Fruit fly (Drosophila melanogaster) whole organism, embryonic: ENCODE data around the gene mRpS18C.

Experiments used
- B-H2 ChIP-seq: fragments of 200-800 bp; sonication (Bioruptor generic); optimal IDR thresholded peaks from 2 replicates; lab custom pipeline; 2018; ENCODE audit warnings: missing biosample characterization, mild to moderate bottlenecking, missing genetic modification characterization
- CG12104 ChIP-seq: fragments of 200-800 bp; sonication (Bioruptor generic); optimal IDR thresholded peaks from 3 replicates; lab custom pipeline; 2016; ENCODE audit warnings: missing biosample characterization, missing genetic modification characterization
- CG14965 ChIP-seq: fragments of 200-800 bp; sonication (Bioruptor generic); optimal IDR thresholded peaks from 2 replicates; lab custom pipeline; 2016; ENCODE audit warnings: missing biosample characterization, missing genetic modification characterization, borderline replicate concordance
- CG7928 ChIP-seq: fragments of 200-800 bp; sonication (Bioruptor generic); optimal IDR thresholded peaks from 2 replicates; lab custom pipeline; 2017; ENCODE audit warnings: missing biosample characterization, mild to moderate bottlenecking, missing genetic modification characterization
- Dip2 ChIP-seq: fragments of 200-800 bp; sonication (Bioruptor generic); IDR thresholded peaks from 2 replicates; pipeline ENCODE4 v1.3.6; 2022; ENCODE audit warnings: missing biosample characterization, missing genetic modification characterization
- HHEX ChIP-seq: fragments of 200-800 bp; sonication (Bioruptor generic); optimal IDR thresholded peaks from 3 replicates; lab custom pipeline; 2017; ENCODE audit warnings: missing biosample characterization, mild to moderate bottlenecking, missing genetic modification characterization, missing genetic modification reagents
- MBD-R2 ChIP-seq: fragments of 200-800 bp; sonication (Bioruptor generic); IDR thresholded peaks from 2 replicates; pipeline ENCODE4 v1.3.6; 2022; ENCODE audit warnings: missing biosample characterization, missing genetic modification characterization
- Spps ChIP-seq: fragments of 200-800 bp; sonication (Bioruptor generic); optimal IDR thresholded peaks from 2 replicates; lab custom pipeline; 2018; ENCODE audit warnings: missing biosample characterization, mild to moderate bottlenecking, missing genetic modification characterization
- Xbp1 ChIP-seq: fragments of 200-800 bp; sonication (Bioruptor generic); optimal IDR thresholded peaks from 3 replicates; lab custom pipeline; 2016; ENCODE audit warnings: missing biosample characterization, mild to moderate bottlenecking, missing genetic modification characterization
- gcm2 ChIP-seq: fragments of 200-800 bp; sonication (Bioruptor generic); optimal IDR thresholded peaks from 2 replicates; lab custom pipeline; 2016; ENCODE audit warnings: missing biosample characterization, missing genetic modification characterization
- ro ChIP-seq: fragments of 200-800 bp; sonication (Bioruptor generic); IDR thresholded peaks from 2 replicates; pipeline ENCODE4 v1.3.6; 2022; ENCODE audit warnings: missing biosample characterization, missing genetic modification characterization

DNA sequence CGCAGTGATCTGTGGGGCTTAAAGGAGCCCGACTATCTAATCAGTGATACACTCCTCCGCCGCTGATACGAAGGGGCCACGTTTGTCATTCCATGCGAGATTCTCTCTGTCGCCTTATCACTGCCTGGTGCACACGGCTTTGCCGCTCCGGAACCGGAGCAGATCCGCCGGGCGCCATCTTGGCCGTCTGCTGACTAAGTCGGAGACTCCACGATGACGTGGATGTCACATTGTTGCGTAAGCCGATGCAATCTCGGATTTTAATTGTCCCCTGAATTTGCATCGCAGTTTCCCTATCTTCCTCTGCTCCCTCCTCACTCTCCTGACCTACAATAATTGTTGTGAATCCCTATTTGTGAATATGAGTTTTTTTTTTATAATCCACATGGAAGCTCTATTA is 32.7 kb upstream of the mRpS18C start:
- TF ChIP-seq CG14965 (GFP tag; lab: Kevin White, UChicago): no peak
- TF ChIP-seq CG7928 (GFP tag; lab: Kevin White, UChicago): no peak
- no peak for TF ChIP-seq Dip2
- TF ChIP-seq Xbp1 (GFP tag; lab: Kevin White, UChicago): no peak
- no peak for TF ChIP-seq ro (GFP tag; lab: Robert Waterston, UW)
- TF ChIP-seq gcm2 (GFP tag; lab: Kevin White, UChicago): no peak
- TF ChIP-seq HHEX (GFP tag; lab: Kevin White, UChicago): no peak
- TF ChIP-seq CG12104 (GFP tag; lab: Kevin White, UChicago): no peak
- no peak for TF ChIP-seq Spps
- no peak for TF ChIP-seq MBD-R2 (GFP tag; lab: Robert Waterston, UW)
- TF ChIP-seq B-H2 (GFP tag; lab: Kevin White, UChicago): no peak
